Worm (Caenorhabditis elegans): Measurements from ENCODE around the gene C01B9.1.

C01B9.1 gene

ce11 chrII:13739423-13739822 lies 32.0 kb upstream of the C01B9.1 start (continued):
- TF ChIP-seq rnt-1 (tag; optimal IDR thresholded peaks at IDR 0.05) (no peak), ceh-82 (tag; optimal IDR thresholded peaks at IDR 0.05) (no peak), pag-3 (tag; optimal IDR thresholded peaks at IDR 0.05; ENCODE audit: borderline replicate concordance, insufficient read depth) (no peak), nhr-90 (tag; optimal IDR thresholded peaks at IDR 0.05; ENCODE audit: poor library complexity) (no peak), F16B12.6 (tag; optimal IDR thresholded peaks at IDR 0.05) (no peak), egl-27 (tag; optimal IDR thresholded peaks at IDR 0.05) (no peak), aly-2 (tag; optimal IDR thresholded peaks at IDR 0.05) (no peak), nhr-28 (tag; optimal IDR thresholded peaks at IDR 0.05) (no peak), blmp-1 (tag; optimal IDR thresholded peaks at IDR 0.05) (no peak), C16A3.4 (tag; optimal IDR thresholded peaks at IDR 0.05) (no peak)

- peak; percentile 7 for TF ChIP-seq xbp-1 (tag; optimal IDR thresholded peaks at IDR 0.05)
- TF ChIP-seq dsc-1 (tag; optimal IDR thresholded peaks at IDR 0.05), result peak; percentile 55
- TF ChIP-seq tbx-2 (tag; optimal IDR thresholded peaks at IDR 0.05), result no peak
Observed at ce11 chrII:13741449-13741848, 29.9 kb upstream of the C01B9.1 start, which contains the start of gene mig-14. Gene mig-14 (plus strand): TSS chrII:13741738.

ce11 chrII:13750128-13750527 lies 21.2 kb upstream of the C01B9.1 start:
- TF ChIP-seq zip-4 (GFP tag; optimal IDR thresholded peaks at IDR 0.05) (no peak), nhr-84 (tag; optimal IDR thresholded peaks at IDR 0.05) (no peak), dpl-1 (GFP tag; optimal IDR thresholded peaks at IDR 0.05) (no peak), efl-1 (optimal IDR thresholded peaks at IDR 0.05) (no peak), efl-1 (GFP tag; optimal IDR thresholded peaks at IDR 0.05 in 1 of 2) (peak in 1 of 2 experiments; percentile 76), lin-39 (tag; optimal IDR thresholded peaks at IDR 0.05) (no peak)

ce11 chrII:13751030-13751429 lies 20.3 kb upstream of the C01B9.1 start:
- TF ChIP-seq elt-3 (tag; optimal IDR thresholded peaks at IDR 0.05), result peak in 2 of 6 experiments; percentile 11 to 41
- peak in 1 of 2 experiments; percentile 13 for TF ChIP-seq mdl-1 (tag; optimal IDR thresholded peaks at IDR 0.05)
- TF ChIP-seq blmp-1 (tag; optimal IDR thresholded peaks at IDR 0.05), result peak; percentile 65
- TF ChIP-seq snu-23 (GFP tag; optimal IDR thresholded peaks at IDR 0.05), result peak; percentile 43
- peak; percentile 84 for TF ChIP-seq nhr-85 (tag)
- TF ChIP-seq ceh-88 (GFP tag; IDR thresholded peaks at IDR 0.05), result no peak
- TF ChIP-seq lin-35 (GFP tag; optimal IDR thresholded peaks at IDR 0.05), result peak in 1 of 2 experiments; percentile 31
- TF ChIP-seq nhr-20 (tag; optimal IDR thresholded peaks at IDR 0.05), result peak; percentile 47
- no peak for TF ChIP-seq efl-1 (optimal IDR thresholded peaks at IDR 0.05)
- peak in 1 of 2 experiments; percentile 90 for TF ChIP-seq efl-1 (GFP tag; optimal IDR thresholded peaks at IDR 0.05 in 1 of 2)
- peak in 1 of 2 experiments; percentile 9 for TF ChIP-seq lsy-2 (tag; optimal IDR thresholded peaks at IDR 0.05)
- peak; percentile 29 for TF ChIP-seq dsc-1 (tag; optimal IDR thresholded peaks at IDR 0.05)
- TF ChIP-seq egl-27 (tag; optimal IDR thresholded peaks at IDR 0.05), result no peak
- no peak for TF ChIP-seq sup-37 (GFP tag; optimal IDR thresholded peaks at IDR 0.05)

- TF ChIP-seq C04F5.9 (tag; optimal IDR thresholded peaks at IDR 0.05) (no peak), lin-13 (GFP tag; optimal IDR thresholded peaks at IDR 0.05) (no peak), egl-27 (tag; optimal IDR thresholded peaks at IDR 0.05) (no peak), snu-23 (GFP tag; optimal IDR thresholded peaks at IDR 0.05) (no peak), fkh-10 (GFP tag; optimal IDR thresholded peaks at IDR 0.05) (no peak), mdl-1 (tag; optimal IDR thresholded peaks at IDR 0.05) (no peak)
Observed at ce11 chrII:13752016-13752415, 19.4 kb upstream of the C01B9.1 start, which contains the start of gene arrd-14. Gene arrd-14 (plus strand): TSS chrII:13752316.

ce11 chrII:13756232-13756631 lies 15.1 kb upstream of the C01B9.1 start:
- TF ChIP-seq nhr-85 (tag) (peak; percentile 59), nhr-19 (GFP tag; conservative IDR thresholded peaks at IDR 0.05) (no peak), mdl-1 (tag; optimal IDR thresholded peaks at IDR 0.05) (no peak), lsy-2 (tag; optimal IDR thresholded peaks at IDR 0.05) (peak in 1 of 2 experiments; percentile 26), fkh-10 (GFP tag; optimal IDR thresholded peaks at IDR 0.05) (no peak), sox-4 (tag; optimal IDR thresholded peaks at IDR 0.05) (no peak), nhr-71 (tag; optimal IDR thresholded peaks at IDR 0.05) (peak; percentile 60), lin-14 (GFP tag; optimal IDR thresholded peaks at IDR 0.05) (peak; percentile 75), efl-1 (optimal IDR thresholded peaks at IDR 0.05) (no peak), efl-1 (GFP tag; optimal IDR thresholded peaks at IDR 0.05 in 1 of 2) (peak in 1 of 2 experiments; percentile 82), nhr-76 (tag; optimal IDR thresholded peaks at IDR 0.05) (no peak), skn-1 (tag; optimal IDR thresholded peaks at IDR 0.05) (peak; percentile 6), nhr-47 (tag; optimal IDR thresholded peaks at IDR 0.05) (no peak), unc-98 (GFP tag; IDR thresholded peaks at IDR 0.05) (no peak), pax-3 (tag; optimal IDR thresholded peaks at IDR 0.05) (no peak), unc-130 (tag; optimal IDR thresholded peaks at IDR 0.05) (no peak), nhr-28 (tag; optimal IDR thresholded peaks at IDR 0.05) (no peak), blmp-1 (tag; optimal IDR thresholded peaks at IDR 0.05) (peak; percentile 74), nhr-84 (tag; optimal IDR thresholded peaks at IDR 0.05) (no peak)

Data from whole organism, L1 larva.